Fruit fly (Drosophila melanogaster): ENCODE measurements around the gene CG7156.

Gene CG7156

dm6 chr3R:18242089-18242955 is at the start of gene CG7156, which contains the start of gene 14-3-3epsilon:
Gene CG7156 (minus strand): TSS chr3R:18242159.
Gene 14-3-3epsilon (plus strand): TSS chr3R:18242531.
- no peak for TF ChIP-seq CG8478 (optimal IDR thresholded peaks at IDR 0.05)
- TF ChIP-seq CTCF (optimal IDR thresholded peaks at IDR 0.05), result peak in 1 of 2 experiments; percentile 8

- TF ChIP-seq CG8478 (optimal IDR thresholded peaks at IDR 0.05) (no peak), CTCF (optimal IDR thresholded peaks at IDR 0.05) (no peak)
Observed at dm6 chr3R:18288677-18289076, 46.7 kb upstream of the CG7156 start, which contains the start of gene CG7131. Gene CG7131 (minus strand): TSS chr3R:18288777.

DNA sequence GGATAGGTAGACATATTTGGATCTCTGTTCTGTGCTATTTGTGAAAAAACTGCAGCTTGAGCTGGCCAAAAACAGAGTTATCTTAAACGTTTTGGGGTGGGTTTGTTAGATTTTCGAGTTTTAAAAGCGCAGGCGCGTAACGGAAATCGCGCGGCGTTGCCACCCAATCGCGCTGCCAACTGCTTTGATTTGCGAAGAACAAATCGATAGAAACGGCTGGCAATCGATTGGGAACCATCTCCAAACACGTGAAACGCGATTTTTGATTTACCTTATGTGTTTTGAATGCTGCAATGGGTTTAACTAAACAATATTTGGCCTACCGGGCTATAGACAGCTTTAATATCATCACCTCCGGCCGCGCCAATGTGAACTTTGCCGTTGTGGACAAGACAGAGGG is 41.5 kb upstream of the CG7156 start, which contains the start of the genes CG14312 and CG8064:
CG14312 (minus strand) TSS at position 88 of the 400 bp plus-strand sequence.
CG8064 (plus strand) TSS at position 220 of the 400 bp plus-strand sequence.
- TF ChIP-seq CTCF (optimal IDR thresholded peaks at IDR 0.05) (peak; percentile 42), CG8478 (optimal IDR thresholded peaks at IDR 0.05) (no peak)

- TF ChIP-seq CG8478 (optimal IDR thresholded peaks at IDR 0.05) (no peak), CTCF (optimal IDR thresholded peaks at IDR 0.05) (no peak)
Observed at dm6 chr3R:18280866-18281473, 39.0 kb upstream of the CG7156 start.

DNA sequence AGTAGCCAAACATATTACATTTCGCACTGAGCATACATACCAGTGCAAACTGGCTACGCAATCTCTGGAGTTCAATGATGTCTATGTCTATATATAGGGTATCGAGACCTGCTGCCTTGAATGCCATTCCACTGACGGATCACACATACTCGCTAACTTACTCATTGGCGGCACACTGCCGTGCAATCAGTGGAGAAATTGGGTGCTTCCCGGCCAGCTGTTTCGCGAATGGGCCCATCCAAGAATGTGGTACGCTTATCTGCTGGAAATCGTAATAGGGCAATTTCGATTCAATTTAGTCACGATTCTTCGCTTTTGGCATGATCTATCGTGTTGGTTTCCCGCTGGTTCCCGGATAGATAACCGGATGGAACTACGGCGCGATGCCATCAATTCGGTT is 38.2 kb upstream of the CG7156 start:
- no peak for TF ChIP-seq CG8478 (optimal IDR thresholded peaks at IDR 0.05)
- no peak for TF ChIP-seq CTCF (optimal IDR thresholded peaks at IDR 0.05)

DNA sequence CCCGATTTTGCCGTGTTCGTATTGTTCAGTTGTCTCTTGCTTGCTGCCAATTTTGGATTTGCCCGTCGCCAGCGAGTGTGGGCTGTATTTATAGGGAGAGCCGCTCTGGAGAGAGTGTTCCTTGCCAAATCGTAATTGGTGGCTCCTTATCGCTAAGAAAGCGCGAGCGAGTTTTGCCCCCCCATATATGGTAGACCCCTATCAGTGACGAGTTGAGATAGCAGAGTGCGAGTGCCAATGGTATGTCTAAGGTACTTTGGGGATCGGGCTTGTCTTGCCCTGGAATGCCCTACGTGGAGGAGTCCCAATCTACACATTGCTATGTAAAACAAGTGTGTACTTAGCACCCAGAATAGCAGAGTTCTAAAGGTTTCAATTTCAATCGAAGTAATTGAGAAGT is 37.5 kb upstream of the CG7156 start, which contains the start of gene CG7142:
CG7142 (minus strand) TSS at position 29 of the 400 bp plus-strand sequence.
- TF ChIP-seq CG8478 (optimal IDR thresholded peaks at IDR 0.05), result no peak
- TF ChIP-seq CTCF (optimal IDR thresholded peaks at IDR 0.05), result no peak

DNA sequence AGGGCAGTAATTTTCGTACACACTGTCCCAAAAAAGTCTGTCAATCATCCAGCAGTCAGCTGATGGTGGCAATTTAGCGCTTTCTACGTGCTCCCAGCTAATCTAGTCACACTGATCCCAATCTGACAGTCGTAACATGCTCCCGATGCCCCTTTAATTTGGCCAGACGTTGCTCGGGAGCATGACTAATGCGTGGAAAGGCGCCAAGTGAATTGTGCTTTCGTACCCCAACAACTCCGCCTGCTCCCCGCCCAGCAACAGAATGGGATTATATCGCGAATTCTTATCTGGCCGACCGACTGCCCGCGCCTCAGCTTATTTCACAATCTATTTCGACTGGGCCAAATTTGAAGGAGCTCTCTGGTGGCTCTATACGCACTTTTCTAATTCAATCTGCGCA is 35.4 kb upstream of the CG7156 start:
- TF ChIP-seq CG8478 (optimal IDR thresholded peaks at IDR 0.05) (no peak), CTCF (optimal IDR thresholded peaks at IDR 0.05) (no peak)

DNA sequence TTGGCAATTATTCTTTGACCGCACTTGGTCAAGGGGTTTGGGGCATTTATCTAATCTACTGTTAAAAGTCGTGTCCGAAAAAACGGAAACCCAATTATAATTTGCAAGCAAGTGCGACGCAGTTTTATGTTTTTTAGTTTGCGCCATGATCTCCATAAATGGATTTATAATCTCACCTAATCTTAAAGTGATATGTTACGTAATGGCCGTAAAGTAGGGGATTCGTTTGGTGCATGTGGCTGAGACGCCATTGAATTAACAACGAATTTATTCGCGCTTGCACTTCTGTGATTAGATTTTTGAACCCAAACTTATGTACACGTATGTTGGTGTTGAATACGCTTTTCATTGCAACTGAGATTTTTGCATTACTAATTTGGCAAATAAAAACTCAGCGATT is 34.7 kb upstream of the CG7156 start:
- no peak for TF ChIP-seq CG8478 (optimal IDR thresholded peaks at IDR 0.05)
- TF ChIP-seq CTCF (optimal IDR thresholded peaks at IDR 0.05), result no peak

- TF ChIP-seq CG8478 (optimal IDR thresholded peaks at IDR 0.05), result no peak
- no peak for TF ChIP-seq CTCF (optimal IDR thresholded peaks at IDR 0.05)
Observed at dm6 chr3R:18275113-18275782, 33.3 kb upstream of the CG7156 start.

DNA sequence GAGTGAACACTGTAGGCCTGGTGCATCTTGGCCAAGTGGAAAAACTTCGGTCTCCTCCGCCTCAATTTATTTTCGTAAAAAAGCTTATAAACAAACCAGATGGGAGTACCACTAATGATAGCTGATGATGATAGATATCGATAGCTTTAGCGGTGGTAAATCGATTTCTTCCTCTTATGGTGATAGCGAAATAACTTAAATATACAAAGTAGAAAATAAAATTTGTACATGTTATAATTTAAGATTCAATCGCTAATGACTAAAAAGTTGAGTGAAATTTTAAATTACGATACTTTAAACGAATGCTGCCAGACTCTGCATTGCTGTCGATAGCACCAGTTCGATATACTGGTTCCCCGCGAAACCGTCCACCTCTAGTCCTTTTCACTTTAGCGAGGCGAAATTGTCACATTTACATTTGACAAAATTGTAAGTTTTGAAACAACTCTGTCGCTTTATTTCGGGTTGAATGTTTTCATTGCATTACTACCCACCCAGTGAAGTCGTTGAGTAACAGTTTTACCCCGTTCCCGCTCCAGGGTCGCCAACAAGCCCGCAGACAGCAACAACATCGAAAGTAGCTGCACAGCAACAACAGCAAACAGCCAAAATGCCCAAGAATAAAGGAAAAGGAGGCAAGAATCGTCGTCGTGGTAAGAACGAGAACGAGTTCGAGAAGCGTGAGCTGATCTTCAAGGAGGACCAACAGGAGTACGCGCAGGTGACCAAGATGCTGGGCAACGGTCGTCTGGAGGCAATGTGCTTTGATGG is 32.6 kb upstream of the CG7156 start, which contains the start of the genes Vps39 and eIF1A:
Vps39 (minus strand) TSS at position 119 of the 771 bp plus-strand sequence.
eIF1A (plus strand) TSS at position 338 of the 771 bp plus-strand sequence.
- no peak for TF ChIP-seq CTCF (optimal IDR thresholded peaks at IDR 0.05)
- no peak for TF ChIP-seq CG8478 (optimal IDR thresholded peaks at IDR 0.05)

DNA sequence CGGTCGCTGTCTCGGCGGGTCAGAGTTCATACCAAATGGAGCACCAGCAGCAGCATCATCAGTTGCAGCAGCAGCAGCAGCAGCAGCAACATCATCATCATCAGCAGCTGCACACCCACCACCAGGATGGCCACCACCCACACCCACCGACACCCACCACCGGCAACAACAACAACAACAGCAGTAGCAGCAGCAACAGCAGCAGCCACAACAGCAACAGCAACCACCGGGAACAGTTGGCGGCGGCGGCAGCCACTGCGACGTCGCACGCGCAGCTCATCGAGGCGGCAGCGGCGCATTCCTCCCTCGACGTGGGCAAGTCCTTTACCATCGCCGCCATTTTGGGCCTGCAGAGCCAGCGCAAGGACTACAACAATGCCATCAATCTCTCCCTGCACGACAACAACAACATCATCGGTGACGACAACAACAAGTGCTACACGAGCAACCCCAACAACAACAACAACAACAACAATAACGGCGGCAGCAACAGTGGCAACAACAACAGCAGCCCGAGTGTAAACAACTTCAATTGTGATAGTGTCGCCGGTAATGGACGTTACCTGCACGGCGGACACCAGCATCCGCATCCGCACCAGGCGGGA is 27.9 kb upstream of the CG7156 start:
- TF ChIP-seq CTCF (optimal IDR thresholded peaks at IDR 0.05) (no peak), CG8478 (optimal IDR thresholded peaks at IDR 0.05) (no peak)

DNA sequence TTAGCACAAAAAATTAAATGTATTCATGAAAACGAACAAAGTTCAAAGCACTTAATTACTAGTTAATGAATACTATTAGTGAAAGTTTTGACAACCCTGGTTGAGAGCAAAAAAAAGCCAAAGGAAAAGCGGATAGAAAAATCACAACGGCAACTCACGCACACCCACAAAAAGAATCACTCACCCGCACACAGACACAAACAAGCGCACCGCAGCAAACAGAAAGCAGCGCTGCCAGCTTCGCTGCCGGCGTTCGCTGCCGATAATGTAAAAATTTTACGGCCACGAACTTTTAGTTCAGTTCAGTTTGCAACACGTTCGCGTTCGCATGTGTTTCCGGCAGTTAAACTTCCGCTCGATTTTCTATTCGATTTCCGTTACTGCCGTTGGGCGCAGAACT is 25.5 kb upstream of the CG7156 start, which contains the start of gene CG18599:
CG18599 (plus strand) TSS at position 301 of the 400 bp plus-strand sequence.
- TF ChIP-seq CTCF (optimal IDR thresholded peaks at IDR 0.05), result no peak
- no peak for TF ChIP-seq CG8478 (optimal IDR thresholded peaks at IDR 0.05)

DNA sequence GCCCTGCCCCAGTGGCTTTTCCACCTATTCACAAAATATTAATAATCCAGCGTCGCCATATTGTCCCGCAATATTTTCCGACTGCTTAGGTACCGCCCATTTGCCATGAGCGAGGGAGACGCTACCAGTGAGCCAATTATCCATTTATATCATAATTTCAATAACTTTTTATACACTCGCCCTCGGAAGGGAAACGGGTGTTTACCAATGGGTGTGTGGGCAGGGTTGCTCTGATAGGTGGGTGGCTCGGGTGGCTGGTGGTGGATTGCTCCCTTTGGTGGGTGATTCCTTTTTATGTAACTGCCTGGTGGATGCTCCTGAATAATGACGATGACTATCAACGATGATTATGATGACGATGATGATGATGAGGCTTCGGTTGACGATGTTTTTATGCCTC is 24.7 kb upstream of the CG7156 start:
- TF ChIP-seq CG8478 (optimal IDR thresholded peaks at IDR 0.05), result no peak
- no peak for TF ChIP-seq CTCF (optimal IDR thresholded peaks at IDR 0.05)

- no peak for TF ChIP-seq CG8478 (optimal IDR thresholded peaks at IDR 0.05)
- TF ChIP-seq CTCF (optimal IDR thresholded peaks at IDR 0.05), result no peak
Observed at dm6 chr3R:18265275-18265674, 23.3 kb upstream of the CG7156 start.
